1 fruit fly cellular context compared by ENCODE assay signal in the genomic region with DNA sequence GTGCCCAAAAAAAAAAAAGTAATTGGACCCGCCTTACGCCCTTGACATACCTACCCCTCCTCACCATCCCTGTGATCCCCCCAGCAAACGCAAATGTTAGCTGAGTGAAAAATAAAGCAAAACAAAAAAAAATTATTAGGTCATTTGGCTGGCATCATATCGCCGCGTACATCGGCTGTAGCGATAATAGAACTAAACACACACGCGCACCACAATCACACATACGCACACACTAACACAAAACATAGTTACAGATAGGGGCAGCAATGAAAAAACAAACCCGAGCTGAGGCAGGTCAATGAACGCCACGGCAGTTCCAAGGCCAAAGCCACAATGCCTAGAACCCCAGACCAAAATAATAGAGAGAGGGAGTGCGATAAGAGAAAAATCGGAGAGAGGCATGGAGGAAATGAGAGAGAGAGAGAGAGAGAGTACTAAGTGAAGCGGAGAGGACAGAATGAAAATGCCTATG.
TF ChIP-seq lines count a peak whose summit lies in the region.

No protein-coding gene starts in this region.

TF ChIP-seq in whole organism, embryonic, 481 proteins besides CTCF, POLR2A, EP300 and RAD21 (continued from another document):
- TF ChIP-seq h (optimal IDR thresholded peaks at IDR 0.05; lab: Kevin White, UChicago): no peak
- TF ChIP-seq CG30403 (GFP tag; optimal IDR thresholded peaks at IDR 0.05; lab: Kevin White, UChicago): no peak
- TF ChIP-seq CG7987 (GFP tag; optimal IDR thresholded peaks at IDR 0.05; lab: Kevin White, UChicago): peak; percentile 40
- TF ChIP-seq nmo (GFP tag; optimal IDR thresholded peaks at IDR 0.05; lab: Kevin White, UChicago): no peak
- peak; percentile 83 for TF ChIP-seq abd-A (tag; optimal IDR thresholded peaks at IDR 0.05; lab: Kevin White, UChicago)
- TF ChIP-seq CG4617 (GFP tag; optimal IDR thresholded peaks at IDR 0.05; lab: Kevin White, UChicago; ENCODE audit: borderline replicate concordance): no peak
- TF ChIP-seq unc-4 (GFP tag; IDR thresholded peaks at IDR 0.05; lab: Robert Waterston, UW; ENCODE audit: partially characterized antibody): no peak
- TF ChIP-seq pzg (GFP tag; optimal IDR thresholded peaks at IDR 0.05; lab: Kevin White, UChicago): no peak
- peak; percentile 46 for TF ChIP-seq CG13894 (tag; optimal IDR thresholded peaks at IDR 0.05; lab: Kevin White, UChicago)
- TF ChIP-seq vfl (GFP tag; optimal IDR thresholded peaks at IDR 0.05; lab: Kevin White, UChicago): no peak
- no peak for TF ChIP-seq E2f2 (GFP tag; IDR thresholded peaks at IDR 0.05; lab: Robert Waterston, UW)
- TF ChIP-seq oc (tag; optimal IDR thresholded peaks at IDR 0.05; lab: Kevin White, UChicago): no peak
- no peak for TF ChIP-seq gce (GFP tag; IDR thresholded peaks at IDR 0.05; lab: Robert Waterston, UW)
- TF ChIP-seq caup (GFP tag; optimal IDR thresholded peaks at IDR 0.05; lab: Kevin White, UChicago; ENCODE audit: severe bottlenecking): peak; percentile 48
- TF ChIP-seq org-1 (GFP tag; optimal IDR thresholded peaks at IDR 0.05; lab: Kevin White, UChicago): no peak
- peak; percentile 83 for TF ChIP-seq exex (tag; optimal IDR thresholded peaks at IDR 0.05; lab: Kevin White, UChicago)
- TF ChIP-seq CG6765 (GFP tag; optimal IDR thresholded peaks at IDR 0.05; lab: Kevin White, UChicago): peak; percentile 7
- no peak for TF ChIP-seq CG12391 (tag; optimal IDR thresholded peaks at IDR 0.05; lab: Kevin White, UChicago)
- TF ChIP-seq Nf-YB (GFP tag; optimal IDR thresholded peaks at IDR 0.05; lab: Kevin White, UChicago): peak; percentile 7
- TF ChIP-seq Sry-β (GFP tag; optimal IDR thresholded peaks at IDR 0.05; lab: Kevin White, UChicago): no peak
- no peak for TF ChIP-seq CG18262 (tag; optimal IDR thresholded peaks at IDR 0.05; lab: Kevin White, UChicago)
- TF ChIP-seq CG4854 (GFP tag; optimal IDR thresholded peaks at IDR 0.05; lab: Kevin White, UChicago): no peak
- TF ChIP-seq dimm (GFP tag; IDR thresholded peaks at IDR 0.05; lab: Robert Waterston, UW): no peak
- TF ChIP-seq ash1 (GFP tag; optimal IDR thresholded peaks at IDR 0.05; lab: Kevin White, UChicago): no peak
- TF ChIP-seq CG9797 (GFP tag; optimal IDR thresholded peaks at IDR 0.05; lab: Kevin White, UChicago): no peak
- TF ChIP-seq CG11695 (GFP tag; IDR thresholded peaks at IDR 0.05; lab: Robert Waterston, UW): no peak
- 0 out of 3 replicates have a peak, but pooled peaks have one; percentile 16 for TF ChIP-seq ci (GFP tag; IDR thresholded peaks at IDR 0.05; lab: Robert Waterston, UW)
- TF ChIP-seq hbn (GFP tag; IDR thresholded peaks at IDR 0.05; lab: Robert Waterston, UW; ENCODE audit: partially characterized antibody): no peak
- TF ChIP-seq CG8388 (GFP tag; optimal IDR thresholded peaks at IDR 0.05; lab: Kevin White, UChicago): no peak
- TF ChIP-seq croc (GFP tag; conservative IDR thresholded peaks at IDR 0.05; lab: Robert Waterston, UW): no peak
- TF ChIP-seq CG2120 (GFP tag; optimal IDR thresholded peaks at IDR 0.05; lab: Kevin White, UChicago): no peak
- TF ChIP-seq CrebB (tag; optimal IDR thresholded peaks at IDR 0.05; lab: Kevin White, UChicago): no peak
- TF ChIP-seq phol (tag; optimal IDR thresholded peaks at IDR 0.05; lab: Kevin White, UChicago): no peak
- TF ChIP-seq Bteb2 (GFP tag; optimal IDR thresholded peaks at IDR 0.05; lab: Kevin White, UChicago): no peak
- TF ChIP-seq CG31388 (GFP tag; optimal IDR thresholded peaks at IDR 0.05; lab: Kevin White, UChicago): no peak
- no peak for TF ChIP-seq btn (GFP tag; optimal IDR thresholded peaks at IDR 0.05; lab: Kevin White, UChicago)
- peak; percentile 12 for TF ChIP-seq salm (tag; optimal IDR thresholded peaks at IDR 0.05; lab: Kevin White, UChicago)
- TF ChIP-seq amos (GFP tag; IDR thresholded peaks at IDR 0.05; lab: Robert Waterston, UW; ENCODE audit: partially characterized antibody): no peak
- peak; percentile 67 for TF ChIP-seq HmgZ (tag; optimal IDR thresholded peaks at IDR 0.05; lab: Kevin White, UChicago)
- no peak for TF ChIP-seq psq (GFP tag; optimal IDR thresholded peaks at IDR 0.05; lab: Kevin White, UChicago)
- no peak for TF ChIP-seq CG9932 (GFP tag; IDR thresholded peaks at IDR 0.05; lab: Robert Waterston, UW)
- peak; percentile 77 for TF ChIP-seq cwo (GFP tag; optimal IDR thresholded peaks at IDR 0.05; lab: Kevin White, UChicago)
- TF ChIP-seq Opbp (GFP tag; IDR thresholded peaks at IDR 0.05; lab: Robert Waterston, UW; ENCODE audit: partially characterized antibody): no peak
- TF ChIP-seq Chrac-16 (GFP tag; optimal IDR thresholded peaks at IDR 0.05; lab: Kevin White, UChicago): no peak
- TF ChIP-seq sd (tag; optimal IDR thresholded peaks at IDR 0.05; lab: Kevin White, UChicago): peak; percentile 96
- TF ChIP-seq lov (optimal IDR thresholded peaks at IDR 0.05; lab: Kevin White, UChicago): no peak
- no peak for TF ChIP-seq lov (GFP tag; IDR thresholded peaks at IDR 0.05; lab: Robert Waterston, UW)
- no peak for TF ChIP-seq CG10959 (GFP tag; IDR thresholded peaks at IDR 0.05; lab: Robert Waterston, UW)
- TF ChIP-seq lab (GFP tag; optimal IDR thresholded peaks at IDR 0.05; lab: Kevin White, UChicago): peak; percentile 47
- no peak for TF ChIP-seq CG18599 (GFP tag; optimal IDR thresholded peaks at IDR 0.05; lab: Kevin White, UChicago)
- no peak for TF ChIP-seq jing (GFP tag; optimal IDR thresholded peaks at IDR 0.05; lab: Kevin White, UChicago)
- no peak for TF ChIP-seq CG11247 (GFP tag; IDR thresholded peaks at IDR 0.05; lab: Robert Waterston, UW)
- no peak for TF ChIP-seq Scr (GFP tag; IDR thresholded peaks at IDR 0.05; lab: Robert Waterston, UW; ENCODE audit: partially characterized antibody)
- TF ChIP-seq Fer1 (GFP tag; optimal IDR thresholded peaks at IDR 0.05; lab: Kevin White, UChicago): no peak
- peak; percentile 92 for TF ChIP-seq grn (GFP tag; optimal IDR thresholded peaks at IDR 0.05; lab: Kevin White, UChicago)
- peak; percentile 47 for TF ChIP-seq Hmr (GFP tag; optimal IDR thresholded peaks at IDR 0.05; lab: Kevin White, UChicago)
- TF ChIP-seq bsh (GFP tag; optimal IDR thresholded peaks at IDR 0.05; lab: Kevin White, UChicago): no peak
- TF ChIP-seq CG34422 (GFP tag; IDR thresholded peaks at IDR 0.05; lab: Robert Waterston, UW): no peak
- TF ChIP-seq GATAe (GFP tag; conservative IDR thresholded peaks at IDR 0.05; lab: Robert Waterston, UW): peak; percentile 79
- no peak for TF ChIP-seq CG12659 (GFP tag; optimal IDR thresholded peaks at IDR 0.05; lab: Kevin White, UChicago)
- TF ChIP-seq Sox100B (GFP tag; optimal IDR thresholded peaks at IDR 0.05; lab: Kevin White, UChicago): no peak
- no peak for TF ChIP-seq pros (GFP tag; optimal IDR thresholded peaks at IDR 0.05; lab: Kevin White, UChicago)
- TF ChIP-seq Lim3 (GFP tag; IDR thresholded peaks at IDR 0.05; lab: Robert Waterston, UW): no peak
- TF ChIP-seq sqz (GFP tag; optimal IDR thresholded peaks at IDR 0.05; lab: Kevin White, UChicago): peak; percentile 90
- no peak for TF ChIP-seq Doc3 (GFP tag; IDR thresholded peaks at IDR 0.05; lab: Robert Waterston, UW; ENCODE audit: partially characterized antibody)
- peak; percentile 82 for TF ChIP-seq CG34376 (GFP tag; optimal IDR thresholded peaks at IDR 0.05; lab: Kevin White, UChicago)
- no peak for TF ChIP-seq danr (GFP tag; IDR thresholded peaks at IDR 0.05; lab: Robert Waterston, UW)
- no peak for TF ChIP-seq CG8290 (GFP tag; optimal IDR thresholded peaks at IDR 0.05; lab: Kevin White, UChicago)
- no peak for TF ChIP-seq CG8290 (tag; optimal IDR thresholded peaks at IDR 0.05; lab: Kevin White, UChicago)
- peak; percentile 7 for TF ChIP-seq HLHmδ (GFP tag; optimal IDR thresholded peaks at IDR 0.05; lab: Kevin White, UChicago)
- no peak for TF ChIP-seq inv (GFP tag; IDR thresholded peaks at IDR 0.05; lab: Robert Waterston, UW; ENCODE audit: partially characterized antibody)
- TF ChIP-seq gt (GFP tag; IDR thresholded peaks at IDR 0.05; lab: Robert Waterston, UW): no peak
- TF ChIP-seq CG11085 (GFP tag; IDR thresholded peaks at IDR 0.05; lab: Robert Waterston, UW): no peak
- no peak for TF ChIP-seq fd96Cb (tag; optimal IDR thresholded peaks at IDR 0.05; lab: Kevin White, UChicago)
- no peak for TF ChIP-seq CG17359 (tag; optimal IDR thresholded peaks at IDR 0.05; lab: Kevin White, UChicago)
- peak; percentile 66 for TF ChIP-seq Nf-YC (tag; optimal IDR thresholded peaks at IDR 0.05; lab: Kevin White, UChicago)
- TF ChIP-seq sna (GFP tag; IDR thresholded peaks at IDR 0.05; lab: Robert Waterston, UW; ENCODE audit: partially characterized antibody): no peak
- TF ChIP-seq CG13775 (GFP tag; optimal IDR thresholded peaks at IDR 0.05; lab: Kevin White, UChicago): no peak
TF ChIP-seq in whole organism, embryonic: peak in this region for 49.
